Worm (Caenorhabditis elegans) whole organism, L4 larva: ENCODE data around the gene ZC53.1.

Experiments used
- D1046.2 ChIP-seq: fragments of 200-800 bp; sonication (Bioruptor generic); IDR thresholded peaks from 2 replicates; pipeline ENCODE4 v1.3.6; 2022; ENCODE audit warnings: missing genetic modification characterization, missing compliant biosample characterization
- F10B5.3 ChIP-seq: sonication (generic microtip); optimal IDR thresholded peaks from 2 replicates; lab custom pipeline; 2016; ENCODE audit warnings: mild to moderate bottlenecking, missing genetic modification characterization, missing compliant biosample characterization
- F44E2.7 ChIP-seq: fragments of 200-800 bp; sonication (Bioruptor generic); IDR thresholded peaks from 2 replicates; pipeline ENCODE4 v2.1.2; 2022; ENCODE audit warnings: missing genetic modification characterization, missing compliant biosample characterization
- R02D3.7 ChIP-seq: fragments of 150-350 bp; sonication (generic microtip); optimal IDR thresholded peaks from 3 replicates; lab custom pipeline; 2014; ENCODE audit warnings: missing biosample characterization, missing genetic modification characterization
- ama-1 ChIP-seq: fragments of 150-350 bp; optimal IDR thresholded peaks from 2 replicates; lab custom pipeline; 2014; ENCODE audit warnings: inconsistent platforms, mixed read lengths
- ceh-28 ChIP-seq: fragments of 150-350 bp; optimal IDR thresholded peaks from 2 replicates; lab custom pipeline; 2014; ENCODE audit warnings: missing biosample characterization, missing genetic modification reagents, missing genetic modification characterization
- daf-12 ChIP-seq: fragments of 150-350 bp; optimal IDR thresholded peaks from 2 replicates; lab custom pipeline; 2014; ENCODE audit warnings: missing biosample characterization, missing genetic modification reagents, missing genetic modification characterization
- daf-19 ChIP-seq: fragments of 200-800 bp; sonication (Bioruptor generic); conservative IDR thresholded peaks from 2 replicates; pipeline ENCODE4 v1.3.6; 2022; ENCODE audit warnings: missing genetic modification characterization, missing compliant biosample characterization
- daf-8 ChIP-seq: fragments of 200-800 bp; sonication (Bioruptor generic); IDR thresholded peaks from 2 replicates; pipeline ENCODE4 v1.3.6; 2022; ENCODE audit warnings: missing genetic modification characterization, missing compliant biosample characterization
- dmd-6 ChIP-seq: fragments of 200-800 bp; sonication (Bioruptor generic); IDR thresholded peaks from 2 replicates; pipeline ENCODE4 v1.3.6; 2022; ENCODE audit warnings: missing genetic modification reagents, missing genetic modification characterization, missing compliant biosample characterization
- dmd-8 ChIP-seq: fragments of 200-800 bp; sonication (Bioruptor generic); IDR thresholded peaks from 2 replicates; pipeline ENCODE4 v1.3.6; 2022; ENCODE audit warnings: missing genetic modification characterization, missing compliant biosample characterization
- dpl-1 ChIP-seq: fragments of 150-350 bp; optimal IDR thresholded peaks from 2 replicates; lab custom pipeline; 2014; ENCODE audit warnings: missing biosample characterization, missing genetic modification reagents, missing genetic modification characterization
- duxl-1 ChIP-seq: sonication (generic microtip); optimal IDR thresholded peaks from 2 replicates; lab custom pipeline; 2016; ENCODE audit warnings: mild to moderate bottlenecking, missing genetic modification characterization, moderate library complexity, missing compliant biosample characterization; ENCODE audit not compliant: poor library complexity
- dve-1 ChIP-seq: sonication (generic microtip); optimal IDR thresholded peaks from 2 replicates; lab custom pipeline; 2017; ENCODE audit warnings: antibody characterized with exemption, mild to moderate bottlenecking, missing genetic modification characterization, missing compliant biosample characterization; ENCODE audit not compliant: insufficient read depth
- fkh-10 ChIP-seq: fragments of 150-350 bp; optimal IDR thresholded peaks from 2 replicates; lab custom pipeline; 2014; ENCODE audit warnings: missing biosample characterization, missing genetic modification reagents, missing genetic modification characterization
- fos-1 ChIP-seq: fragments of 150-350 bp; optimal IDR thresholded peaks from 2 replicates; lab custom pipeline; 2014; ENCODE audit warnings: missing biosample characterization, missing genetic modification characterization
- hlh-11 ChIP-seq: fragments of 200-800 bp; sonication (Bioruptor generic); optimal IDR thresholded peaks from 2 replicates; lab custom pipeline; 2018; ENCODE audit warnings: mild to moderate bottlenecking, missing genetic modification characterization, missing compliant biosample characterization
- mdt-29 ChIP-seq: fragments of 200-800 bp; sonication (Bioruptor generic); IDR thresholded peaks from 2 replicates; pipeline ENCODE4 v1.3.6; 2022; ENCODE audit warnings: missing genetic modification reagents, missing genetic modification characterization, missing compliant biosample characterization
- nhr-102 ChIP-seq: sonication (generic microtip); optimal IDR thresholded peaks from 2 replicates; lab custom pipeline; 2016; ENCODE audit warnings: mild to moderate bottlenecking, missing genetic modification characterization, moderate library complexity, missing compliant biosample characterization
- nhr-237 ChIP-seq: sonication (generic microtip); optimal IDR thresholded peaks from 2 replicates; lab custom pipeline; 2017; ENCODE audit warnings: missing biosample characterization, missing genetic modification characterization
- nhr-25 ChIP-seq: sonication (generic microtip); optimal IDR thresholded peaks from 2 replicates; lab custom pipeline; 2017; ENCODE audit warnings: missing genetic modification characterization, mild to moderate bottlenecking, missing compliant biosample characterization, antibody characterized with exemption, moderate library complexity, borderline replicate concordance; ENCODE audit not compliant: insufficient read depth
- nhr-41 ChIP-seq: fragments of 200-800 bp; sonication (Bioruptor generic); IDR thresholded peaks from 2 replicates; pipeline ENCODE4 v1.3.6; 2022; ENCODE audit warnings: missing genetic modification reagents, missing genetic modification characterization, missing compliant biosample characterization
- nhr-48 ChIP-seq: sonication (generic microtip); optimal IDR thresholded peaks from 2 replicates; lab custom pipeline; 2016; ENCODE audit warnings: mild to moderate bottlenecking, missing genetic modification characterization, missing compliant biosample characterization
- nhr-6 ChIP-seq: fragments of 150-350 bp; optimal IDR thresholded peaks from 2 replicates; lab custom pipeline; 2014; ENCODE audit warnings: missing biosample characterization, missing genetic modification characterization
- nhr-76 ChIP-seq: fragments of 150-350 bp; optimal IDR thresholded peaks from 2 replicates; lab custom pipeline; 2014; ENCODE audit warnings: missing biosample characterization, missing genetic modification characterization
- nhr-77 ChIP-seq: fragments of 150-350 bp; optimal IDR thresholded peaks from 2 replicates; lab custom pipeline; 2014; ENCODE audit warnings: missing biosample characterization, missing genetic modification characterization
- pha-4 ChIP-seq, 2 experiments: fragments of 150-350 bp in 1 of 2; fragments of 200-800 bp in 1 of 2; sonication (Bioruptor generic) in 1 of 2; IDR thresholded peaks in 1 of 2; optimal IDR thresholded peaks in 1 of 2; 2 replicates each; pipeline versions ENCODE4 v1.3.6 to Lab custom; 2014 to 2022; ENCODE audit warnings: missing genetic modification characterization in 2 of 2, missing genetic modification reagents in 2 of 2, missing biosample characterization in 1 of 2, missing compliant biosample characterization in 1 of 2
- pqm-1 ChIP-seq: sonication (generic microtip); optimal IDR thresholded peaks from 2 replicates; lab custom pipeline; 2017; ENCODE audit warnings: missing biosample characterization, missing genetic modification characterization
- sdz-12 ChIP-seq: fragments of 200-800 bp; sonication (Bioruptor generic); optimal IDR thresholded peaks from 2 replicates; lab custom pipeline; 2018; ENCODE audit warnings: mild to moderate bottlenecking, missing genetic modification characterization, missing compliant biosample characterization
- snpc-4 ChIP-seq: fragments of 150-350 bp; optimal IDR thresholded peaks from 2 replicates; lab custom pipeline; 2014; ENCODE audit warnings: missing biosample characterization, missing genetic modification characterization
- tag-97 ChIP-seq: fragments of 200-800 bp; sonication (Bioruptor generic); IDR thresholded peaks from 2 replicates; pipeline ENCODE4 v1.3.6; 2022; ENCODE audit warnings: missing genetic modification characterization, missing compliant biosample characterization
- tra-1 ChIP-seq: fragments of 200-800 bp; sonication (Bioruptor generic); IDR thresholded peaks from 2 replicates; pipeline ENCODE4 v1.3.6; 2022; ENCODE audit warnings: missing genetic modification reagents, missing genetic modification characterization, missing compliant biosample characterization
- unc-39 ChIP-seq: sonication (generic microtip); optimal IDR thresholded peaks from 2 replicates; lab custom pipeline; 2017; ENCODE audit warnings: missing biosample characterization, missing genetic modification characterization
- unc-62 ChIP-seq, 3 experiments: fragments of 150-350 bp in 1 of 3; sonication (generic microtip); optimal IDR thresholded peaks in 2 of 3; peaks in 1 of 3; 1 replicate in 1 of 3; 2 replicates in 2 of 3; lab custom pipeline; 2014 to 2017; ENCODE audit warnings: missing biosample characterization in 3 of 3, missing genetic modification characterization in 3 of 3, missing genetic modification reagents in 3 of 3, missing genotype in 1 of 3
- zag-1 ChIP-seq: fragments of 150-350 bp; optimal IDR thresholded peaks from 2 replicates; lab custom pipeline; 2014; ENCODE audit warnings: missing biosample characterization, missing genetic modification characterization
- ztf-11 ChIP-seq: fragments of 150-350 bp; optimal IDR thresholded peaks from 2 replicates; lab custom pipeline; 2014; ENCODE audit warnings: missing biosample characterization, missing genetic modification characterization

The ZC53.1 gene

ce11 chrX:1909353-1909752 is 3.8 kb downstream of the ZC53.1 start (continued):
- TF ChIP-seq mdt-29 (GFP tag; lab: Robert Waterston, UW), result 0 out of 2 replicates have a peak, but pooled peaks have one; percentile 40
- TF ChIP-seq pha-4 (GFP tag; IDR thresholded peaks at IDR 0.05; lab: Robert Waterston, UW), result peak; percentile 88; the same call in 1 of the 2 replicates
- TF ChIP-seq pha-4 (tag; optimal IDR thresholded peaks at IDR 0.05; lab: Kevin White, UChicago), result no peak
- no peak for TF ChIP-seq F44E2.7 (GFP tag; lab: Robert Waterston, UW)
- no peak for TF ChIP-seq unc-62 (GFP tag; optimal IDR thresholded peaks at IDR 0.05 in 1 of 2; lab: Kevin White, UChicago)
- no peak for TF ChIP-seq unc-62 (tag; optimal IDR thresholded peaks at IDR 0.05; lab: Kevin White, UChicago)
- TF ChIP-seq D1046.2 (GFP tag; lab: Robert Waterston, UW), result peak; percentile 82; the same call in 1 of the 2 replicates
- TF ChIP-seq snpc-4 (tag; lab: Kevin White, UChicago), result no peak
- no peak for TF ChIP-seq R02D3.7 (tag; lab: Kevin White, UChicago)
- no peak for TF ChIP-seq daf-12
- TF ChIP-seq dmd-6 (GFP tag; lab: Robert Waterston, UW), result peak; percentile 87
- no peak for TF ChIP-seq hlh-11
- TF ChIP-seq pqm-1 (tag; lab: Kevin White, UChicago), result no peak
- TF ChIP-seq nhr-237 (tag; lab: Kevin White, UChicago), result peak; percentile 44
- TF ChIP-seq nhr-77 (tag; lab: Kevin White, UChicago), result peak; percentile 71
- TF ChIP-seq nhr-25 (tag; lab: Kevin White, UChicago), result no peak
- TF ChIP-seq daf-19 (GFP tag; lab: Robert Waterston, UW), result no peak
- TF ChIP-seq fos-1 (tag; lab: Kevin White, UChicago), result no peak
- no peak for TF ChIP-seq nhr-6
- peak; percentile 98 for TF ChIP-seq duxl-1
- TF ChIP-seq nhr-48, result peak; percentile 71
- TF ChIP-seq sdz-12 (GFP tag; lab: Kevin White, UChicago), result no peak
- no peak for TF ChIP-seq dmd-8 (GFP tag; lab: Robert Waterston, UW)
- TF ChIP-seq tag-97 (GFP tag; lab: Robert Waterston, UW), result no peak
- peak; percentile 97 for TF ChIP-seq nhr-102 (tag; lab: Kevin White, UChicago)
- TF ChIP-seq nhr-76 (tag; lab: Kevin White, UChicago), result no peak
- TF ChIP-seq, all 104 proteins: peak for 59

- TF ChIP-seq nhr-102 (tag; lab: Kevin White, UChicago), result no peak
- TF ChIP-seq F10B5.3 (tag; lab: Kevin White, UChicago), result no peak
- peak; percentile 66 for TF ChIP-seq fkh-10 (GFP tag; lab: Kevin White, UChicago)
- no peak for TF ChIP-seq nhr-41 (GFP tag; lab: Robert Waterston, UW)
These were observed 6.1 kb downstream of the ZC53.1 start for ce11 chrX:1907009-1907408.

ce11 chrX:1901480-1901879 is 11.7 kb downstream of the ZC53.1 start:
- TF ChIP-seq ztf-11 (no peak), nhr-102 (tag; lab: Kevin White, UChicago) (no peak), snpc-4 (tag; lab: Kevin White, UChicago) (no peak), nhr-6 (no peak), nhr-25 (tag; lab: Kevin White, UChicago) (no peak), unc-39 (tag; lab: Kevin White, UChicago) (no peak)

- TF ChIP-seq mdt-29 (GFP tag; lab: Robert Waterston, UW), result no peak
- TF ChIP-seq dve-1, result no peak
- TF ChIP-seq ama-1, result no peak
- TF ChIP-seq dpl-1 (GFP tag; lab: Kevin White, UChicago), result no peak
- no peak for TF ChIP-seq ztf-11
- no peak for TF ChIP-seq daf-8 (GFP tag; lab: Robert Waterston, UW)
These were observed 15.9 kb downstream of the ZC53.1 start, which contains the start of gene B0294.1 for ce11 chrX:1897243-1897642. Gene B0294.1, minus strand, starts transcription at chrX:1897343.

- no peak for TF ChIP-seq zag-1 (tag; lab: Kevin White, UChicago)
- TF ChIP-seq unc-62 (GFP tag; optimal IDR thresholded peaks at IDR 0.05 in 1 of 2; lab: Kevin White, UChicago), result no peak
- TF ChIP-seq unc-62 (tag; optimal IDR thresholded peaks at IDR 0.05; lab: Kevin White, UChicago), result no peak
- TF ChIP-seq F10B5.3 (tag; lab: Kevin White, UChicago), result no peak
- TF ChIP-seq dmd-6 (GFP tag; lab: Robert Waterston, UW), result no peak
- TF ChIP-seq ceh-28 (tag; lab: Kevin White, UChicago), result no peak
- no peak for TF ChIP-seq fos-1 (tag; lab: Kevin White, UChicago)
- TF ChIP-seq tra-1, result no peak
- TF ChIP-seq pha-4 (GFP tag; IDR thresholded peaks at IDR 0.05; lab: Robert Waterston, UW), result no peak
- no peak for TF ChIP-seq pha-4 (tag; optimal IDR thresholded peaks at IDR 0.05; lab: Kevin White, UChicago)
These were observed 21.3 kb downstream of the ZC53.1 start, which contains the start of gene B0294.3 for ce11 chrX:1891887-1892286. Gene B0294.3, plus strand, starts transcription at chrX:1892187.
